Fruit fly (Drosophila melanogaster): ENCODE measurements around the gene CG32681.
A peak's percentile ranks its signal among the peaks of the same experiment; 100 is the strongest.

Gene CG32681

dm6 chrX:10387672-10388071 is 6.5 kb upstream of the CG32681 start:
- no peak for TF ChIP-seq CG13204 (GFP tag; optimal IDR thresholded peaks at IDR 0.05)
- TF ChIP-seq fd96Ca (GFP tag; IDR thresholded peaks at IDR 0.05): peak; percentile 67; the same call in 2 of the 3 replicates
- TF ChIP-seq CG14655 (GFP tag; optimal IDR thresholded peaks at IDR 0.05): no peak
- TF ChIP-seq CG15710 (tag; optimal IDR thresholded peaks at IDR 0.05): peak; percentile 40
- peak; percentile 59; the same call in 1 of the 3 replicates for TF ChIP-seq CG4496 (GFP tag; IDR thresholded peaks at IDR 0.05)
- TF ChIP-seq CG17806 (tag; optimal IDR thresholded peaks at IDR 0.05): peak; percentile 12
- no peak for TF ChIP-seq D1 (tag; optimal IDR thresholded peaks at IDR 0.05)
- no peak for TF ChIP-seq Pif1B (GFP tag; optimal IDR thresholded peaks at IDR 0.05)
- TF ChIP-seq CG32121 (GFP tag; IDR thresholded peaks at IDR 0.05): peak; percentile 39; the same call in 1 of the 2 replicates
- peak; percentile 46 for TF ChIP-seq Snoo (tag; optimal IDR thresholded peaks at IDR 0.05)
- TF ChIP-seq CG8159 (tag; optimal IDR thresholded peaks at IDR 0.05): peak; percentile 38
- no peak for TF ChIP-seq gl (tag; optimal IDR thresholded peaks at IDR 0.05)
- no peak for TF ChIP-seq CG34367 (tag; optimal IDR thresholded peaks at IDR 0.05)
- no peak for TF ChIP-seq EcR (GFP tag; optimal IDR thresholded peaks at IDR 0.05)
- 0 out of 2 replicates have a peak, but pooled peaks have one; percentile 14 for TF ChIP-seq CG12605 (GFP tag; IDR thresholded peaks at IDR 0.05)
- peak; percentile 54 for TF ChIP-seq Pif1A (GFP tag; optimal IDR thresholded peaks at IDR 0.05)
- peak; percentile 33; the same call in 1 of the 2 replicates for TF ChIP-seq Ets98B (GFP tag; IDR thresholded peaks at IDR 0.05)
- peak; percentile 15 for TF ChIP-seq CG9948 (tag; optimal IDR thresholded peaks at IDR 0.05)
- TF ChIP-seq rn (GFP tag; IDR thresholded peaks at IDR 0.05): no peak
- peak; percentile 12 for TF ChIP-seq CG8301 (tag; optimal IDR thresholded peaks at IDR 0.05)
- no peak for TF ChIP-seq CG10348 (GFP tag; IDR thresholded peaks at IDR 0.05)

dm6 chrX:10386810-10387340 is 5.7 kb upstream of the CG32681 start:
- TF ChIP-seq CG13204 (GFP tag; optimal IDR thresholded peaks at IDR 0.05): no peak
- TF ChIP-seq CG15710 (tag; optimal IDR thresholded peaks at IDR 0.05): no peak
- 0 out of 2 replicates have a peak, but pooled peaks have one; percentile 12 for TF ChIP-seq Ets98B (GFP tag; IDR thresholded peaks at IDR 0.05)
- TF ChIP-seq D1 (tag; optimal IDR thresholded peaks at IDR 0.05): no peak
- TF ChIP-seq Pif1A (GFP tag; optimal IDR thresholded peaks at IDR 0.05): no peak
- TF ChIP-seq CG10348 (GFP tag; IDR thresholded peaks at IDR 0.05): no peak
- TF ChIP-seq Pif1B (GFP tag; optimal IDR thresholded peaks at IDR 0.05): no peak

dm6 chrX:10386183-10386582 is 5.0 kb upstream of the CG32681 start:
- TF ChIP-seq Pif1A (GFP tag; optimal IDR thresholded peaks at IDR 0.05): no peak
- TF ChIP-seq CG8301 (tag; optimal IDR thresholded peaks at IDR 0.05): no peak
- no peak for TF ChIP-seq CG32121 (GFP tag; IDR thresholded peaks at IDR 0.05)

- TF ChIP-seq D1 (tag; optimal IDR thresholded peaks at IDR 0.05) (no peak), CG34367 (tag; optimal IDR thresholded peaks at IDR 0.05) (no peak), CG4496 (GFP tag; IDR thresholded peaks at IDR 0.05) (0 out of 3 replicates have a peak, but pooled peaks have one; percentile 7), CG8159 (tag; optimal IDR thresholded peaks at IDR 0.05) (no peak), CG32121 (GFP tag; IDR thresholded peaks at IDR 0.05) (0 out of 2 replicates have a peak, but pooled peaks have one; percentile 11), CG15710 (tag; optimal IDR thresholded peaks at IDR 0.05) (no peak), CG17806 (tag; optimal IDR thresholded peaks at IDR 0.05) (no peak), CG14655 (GFP tag; optimal IDR thresholded peaks at IDR 0.05) (no peak), CG10348 (GFP tag; IDR thresholded peaks at IDR 0.05) (no peak), rn (GFP tag; IDR thresholded peaks at IDR 0.05) (no peak), Ets98B (GFP tag; IDR thresholded peaks at IDR 0.05) (no peak; the same call in 1 of the 2 replicates), CG9948 (tag; optimal IDR thresholded peaks at IDR 0.05) (no peak), Pif1B (GFP tag; optimal IDR thresholded peaks at IDR 0.05) (peak; percentile 29), CG12605 (GFP tag; IDR thresholded peaks at IDR 0.05) (0 out of 2 replicates have a peak, but pooled peaks have one; percentile 29), fd96Ca (GFP tag; IDR thresholded peaks at IDR 0.05) (no peak; the same call in 2 of the 3 replicates), CG8301 (tag; optimal IDR thresholded peaks at IDR 0.05) (no peak), EcR (GFP tag; optimal IDR thresholded peaks at IDR 0.05) (no peak), Pif1A (GFP tag; optimal IDR thresholded peaks at IDR 0.05) (no peak), gl (tag; optimal IDR thresholded peaks at IDR 0.05) (no peak), CG13204 (GFP tag; optimal IDR thresholded peaks at IDR 0.05) (no peak), Snoo (tag; optimal IDR thresholded peaks at IDR 0.05) (no peak)
Measured at dm6 chrX:10385757-10386156, 4.6 kb upstream of the CG32681 start, which contains the start of the genes Psf3 and flw. Gene Psf3, minus strand, starts transcription at chrX:10385861. Gene flw, plus strand, starts transcription at chrX:10385960.

- no peak for TF ChIP-seq rn (GFP tag; IDR thresholded peaks at IDR 0.05)
- TF ChIP-seq CG4496 (GFP tag; IDR thresholded peaks at IDR 0.05): no peak
- TF ChIP-seq CG8159 (tag; optimal IDR thresholded peaks at IDR 0.05): no peak
- TF ChIP-seq Pif1B (GFP tag; optimal IDR thresholded peaks at IDR 0.05): no peak
- no peak for TF ChIP-seq Ets98B (GFP tag; IDR thresholded peaks at IDR 0.05)
- TF ChIP-seq CG14655 (GFP tag; optimal IDR thresholded peaks at IDR 0.05): no peak
- no peak for TF ChIP-seq CG17806 (tag; optimal IDR thresholded peaks at IDR 0.05)
- TF ChIP-seq CG8301 (tag; optimal IDR thresholded peaks at IDR 0.05): no peak
- TF ChIP-seq CG13204 (GFP tag; optimal IDR thresholded peaks at IDR 0.05): no peak
Measured at dm6 chrX:10384947-10385346, 3.8 kb upstream of the CG32681 start.

- TF ChIP-seq CG4496 (GFP tag; IDR thresholded peaks at IDR 0.05) (no peak), D1 (tag; optimal IDR thresholded peaks at IDR 0.05) (no peak), CG12605 (GFP tag; IDR thresholded peaks at IDR 0.05) (no peak), rn (GFP tag; IDR thresholded peaks at IDR 0.05) (no peak), CG14655 (GFP tag; optimal IDR thresholded peaks at IDR 0.05) (no peak), gl (tag; optimal IDR thresholded peaks at IDR 0.05) (no peak), CG17806 (tag; optimal IDR thresholded peaks at IDR 0.05) (no peak), EcR (GFP tag; optimal IDR thresholded peaks at IDR 0.05) (no peak), CG9948 (tag; optimal IDR thresholded peaks at IDR 0.05) (no peak), CG8301 (tag; optimal IDR thresholded peaks at IDR 0.05) (no peak)
Measured at dm6 chrX:10375216-10375615, 5.9 kb downstream of the CG32681 start, which contains the start of the genes CG32686 and CG2898. Gene CG32686, minus strand, starts transcription at chrX:10375316. Gene CG2898, plus strand, starts transcription at chrX:10375374.

Data from whole organism, pupa.